Worm (Caenorhabditis elegans) whole organism, L2 larva: ENCODE measurements around the gene F52C6.4.

Source experiments
- aly-2 ChIP-seq: fragments of 150-350 bp; optimal IDR thresholded peaks from 2 replicates; lab custom pipeline; 2014; ENCODE audit warnings: missing biosample characterization, missing genetic modification characterization
- nhr-25 ChIP-seq: fragments of 150-350 bp; sonication (generic microtip); optimal IDR thresholded peaks from 3 replicates; lab custom pipeline; 2014; ENCODE audit warnings: missing biosample characterization, missing genetic modification characterization
- unc-39 ChIP-seq: fragments of 150-350 bp; optimal IDR thresholded peaks from 2 replicates; lab custom pipeline; 2014; ENCODE audit warnings: missing biosample characterization, missing genetic modification characterization
- unc-55 ChIP-seq: fragments of 150-350 bp; sonication (generic microtip); optimal IDR thresholded peaks from 3 replicates; lab custom pipeline; 2014; ENCODE audit warnings: missing biosample characterization, missing genetic modification reagents, missing genetic modification characterization

- TF ChIP-seq unc-39 (tag; lab: Kevin White, UChicago) = no peak
- no peak for TF ChIP-seq nhr-25 (tag; lab: Kevin White, UChicago)
- TF ChIP-seq unc-55 = no peak
- TF ChIP-seq aly-2 (tag; lab: Kevin White, UChicago) = no peak
Measured at ce11 chrII:1901981-1902380, 21.0 kb upstream of the F52C6.4 start, which contains the start of gene math-23.
